Fruit fly (Drosophila melanogaster) whole organism: ENCODE results near the gene pnt.

ENCODE experiments used
- CG8478 ChIP-seq: fragments of >200 bp; optimal IDR thresholded peaks from 2 replicates; lab custom pipeline; 2018; ENCODE audit warnings: inconsistent platforms
- Dll ChIP-seq: fragments of >200 bp; optimal IDR thresholded peaks from 2 replicates; lab custom pipeline; 2017
- EcR ChIP-seq, 2 experiments: fragments of >200 bp; optimal IDR thresholded peaks; 2 replicates each; lab custom pipeline; 2017; ENCODE audit warnings: missing biosample characterization in 2 of 2, missing genetic modification characterization in 2 of 2, missing genetic modification reagents in 2 of 2
- pan ChIP-seq: fragments of >200 bp; optimal IDR thresholded peaks from 2 replicates; lab custom pipeline; 2017
- psq ChIP-seq: fragments of >200 bp; optimal IDR thresholded peaks from 2 replicates; lab custom pipeline; 2017
- usp ChIP-seq: fragments of >200 bp; optimal IDR thresholded peaks from 2 replicates; lab custom pipeline; 2017; ENCODE audit warnings: missing biosample characterization, missing genetic modification characterization, mixed read lengths

Gene pnt

dm6 chr3R:23279834-23280233 lies 66.1 kb downstream of the pnt start:
- TF ChIP-seq EcR (GFP tag; optimal IDR thresholded peaks at IDR 0.05; lab: Kevin White, UChicago) (no peak), pan (lab: Kevin White, UChicago) (no peak), psq (lab: Kevin White, UChicago) (no peak), CG8478 (lab: Kevin White, UChicago) (no peak), Dll (no peak), usp (GFP tag; lab: Kevin White, UChicago) (no peak)

DNA sequence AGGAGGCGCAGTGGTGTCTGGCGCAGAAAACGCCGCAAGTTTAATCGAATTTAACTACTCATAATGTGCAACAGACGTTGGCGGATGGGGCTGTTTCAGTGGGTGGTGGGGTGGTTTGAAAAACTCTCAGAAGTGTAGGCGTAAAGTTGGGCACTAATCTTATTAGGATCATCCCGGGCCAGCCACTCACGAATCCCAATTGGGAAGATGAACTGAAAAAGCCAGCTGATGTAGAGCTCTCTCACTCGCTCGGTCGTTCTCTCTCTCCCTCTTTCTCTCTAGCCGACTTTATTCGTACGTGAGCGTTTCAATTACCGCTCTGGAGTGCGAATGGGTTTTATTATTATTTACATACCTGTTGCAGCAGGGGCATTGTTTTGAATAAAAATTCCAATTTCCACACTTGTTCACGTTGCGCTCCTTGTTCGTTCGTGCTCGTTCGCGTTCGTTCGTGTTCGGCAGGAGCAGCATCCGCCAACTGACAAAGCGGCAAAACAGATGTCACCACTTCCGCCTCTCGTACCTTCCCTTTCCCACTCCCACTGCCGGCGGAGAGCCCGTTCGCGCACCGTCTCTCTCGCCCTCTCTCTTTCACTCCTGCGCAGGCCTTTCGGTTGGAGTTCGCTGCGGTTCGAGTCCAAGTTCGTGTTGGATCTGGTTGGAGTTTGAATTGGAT lies 67.1 kb downstream of the pnt start:
- TF ChIP-seq psq (lab: Kevin White, UChicago) (no peak), Dll (no peak), pan (lab: Kevin White, UChicago) (no peak), CG8478 (lab: Kevin White, UChicago) (no peak), EcR (GFP tag; optimal IDR thresholded peaks at IDR 0.05; lab: Kevin White, UChicago) (no peak), usp (GFP tag; lab: Kevin White, UChicago) (no peak)

DNA sequence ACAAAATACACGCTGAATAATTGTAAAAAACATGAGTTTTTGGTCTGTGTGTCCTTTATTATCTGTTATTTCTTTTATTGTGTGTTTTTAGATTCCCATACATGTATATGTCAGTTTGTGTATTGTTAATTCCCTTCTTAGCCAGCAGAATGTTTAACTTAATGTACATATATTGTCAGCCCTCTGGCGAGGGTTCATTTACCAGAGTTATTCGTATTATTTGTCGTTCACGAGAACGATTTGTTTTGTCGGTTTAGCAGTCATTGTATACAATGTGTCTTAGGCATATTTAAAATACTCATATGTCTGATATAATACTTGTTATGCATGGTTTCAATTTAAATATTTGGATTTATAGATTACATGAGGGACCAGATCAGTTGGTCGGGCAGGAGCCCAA lies 85.4 kb downstream of the pnt start:
- TF ChIP-seq usp (GFP tag; lab: Kevin White, UChicago) = no peak
- no peak for TF ChIP-seq EcR (GFP tag; optimal IDR thresholded peaks at IDR 0.05; lab: Kevin White, UChicago)
- TF ChIP-seq psq (lab: Kevin White, UChicago) = no peak
- no peak for TF ChIP-seq pan (lab: Kevin White, UChicago)
- TF ChIP-seq Dll = no peak
- TF ChIP-seq CG8478 (lab: Kevin White, UChicago) = no peak

DNA sequence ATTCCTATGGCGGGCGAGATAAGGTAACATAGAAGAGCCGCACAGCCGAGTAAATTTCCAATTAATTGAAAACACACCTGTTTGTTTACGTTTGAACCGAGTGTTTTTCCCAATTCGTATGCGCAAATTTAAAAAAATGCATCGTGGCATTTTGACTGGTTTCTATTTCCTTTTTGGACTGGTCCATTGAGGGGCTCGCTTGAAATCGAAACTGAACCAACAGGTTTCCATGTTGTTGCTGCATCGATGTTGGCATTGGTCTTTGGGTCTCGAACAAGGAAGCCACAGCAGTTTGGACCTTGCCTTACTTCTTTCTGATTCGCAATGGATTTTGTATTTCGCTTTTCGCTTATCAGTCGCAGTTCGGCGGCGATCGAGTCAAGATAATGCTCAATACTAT lies 87.4 kb downstream of the pnt start:
- no peak for TF ChIP-seq CG8478 (lab: Kevin White, UChicago)
- no peak for TF ChIP-seq usp (GFP tag; lab: Kevin White, UChicago)
- TF ChIP-seq EcR (GFP tag; optimal IDR thresholded peaks at IDR 0.05; lab: Kevin White, UChicago) = no peak
- no peak for TF ChIP-seq psq (lab: Kevin White, UChicago)
- no peak for TF ChIP-seq Dll
- no peak for TF ChIP-seq pan (lab: Kevin White, UChicago)

DNA sequence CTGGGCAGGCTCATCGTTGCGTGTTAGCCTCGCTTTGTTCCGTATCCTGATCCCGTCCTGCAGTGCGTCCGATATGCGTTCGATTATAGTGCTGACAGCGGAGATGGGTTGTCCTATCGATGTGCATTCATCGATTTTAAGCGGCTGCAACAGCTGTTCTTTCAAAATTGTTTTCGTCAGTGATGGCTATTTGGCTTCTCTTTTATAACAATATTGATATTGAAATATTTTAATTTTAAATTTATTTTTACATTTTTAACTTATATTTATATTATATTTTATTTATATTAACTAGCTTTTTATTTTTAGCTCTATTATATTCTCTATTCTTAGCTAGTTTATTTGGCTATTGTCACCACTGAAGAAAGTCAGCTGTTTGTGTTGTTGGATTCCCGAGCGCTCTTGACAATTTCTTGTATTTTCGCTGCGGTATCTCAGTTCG lies 88.0 kb downstream of the pnt start, which contains the start of the genes wda and Pex11c:
TSS of gene wda (minus strand) at position 102 of the 442 bp plus-strand sequence.
TSS of gene Pex11c (plus strand) at position 380 of the 442 bp plus-strand sequence.
- TF ChIP-seq Dll (no peak), usp (GFP tag; lab: Kevin White, UChicago) (no peak), psq (lab: Kevin White, UChicago) (no peak), CG8478 (lab: Kevin White, UChicago) (no peak), pan (lab: Kevin White, UChicago) (no peak), EcR (GFP tag; optimal IDR thresholded peaks at IDR 0.05; lab: Kevin White, UChicago) (no peak)

DNA sequence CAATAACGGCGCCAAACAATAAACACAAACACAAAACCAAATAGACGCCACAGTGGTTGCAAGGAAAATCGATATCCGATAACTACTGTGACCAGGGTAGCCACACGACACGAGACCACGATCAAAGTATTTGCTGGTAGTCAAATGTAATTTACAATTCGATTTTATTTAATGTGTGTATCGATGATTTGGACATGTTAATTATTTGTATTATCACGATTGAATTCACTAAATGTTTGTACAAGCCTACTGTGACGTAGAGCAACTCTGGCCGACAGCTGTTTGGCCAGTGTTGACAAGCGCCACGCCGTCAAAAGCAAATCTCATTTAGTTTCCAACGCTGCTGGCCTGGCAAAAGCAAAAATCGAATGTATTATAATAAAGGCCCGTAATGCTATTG lies 94.7 kb downstream of the pnt start, which contains the start of the genes Rad60 and EloA:
TSS of gene Rad60 (minus strand) at position 222 of the 400 bp plus-strand sequence.
TSS of gene EloA (plus strand) at position 308 of the 400 bp plus-strand sequence.
- TF ChIP-seq psq (lab: Kevin White, UChicago) = no peak
- TF ChIP-seq EcR (GFP tag; optimal IDR thresholded peaks at IDR 0.05; lab: Kevin White, UChicago) = no peak
- TF ChIP-seq CG8478 (lab: Kevin White, UChicago) = no peak
- no peak for TF ChIP-seq pan (lab: Kevin White, UChicago)
- TF ChIP-seq Dll = no peak
- TF ChIP-seq usp (GFP tag; lab: Kevin White, UChicago) = no peak

DNA sequence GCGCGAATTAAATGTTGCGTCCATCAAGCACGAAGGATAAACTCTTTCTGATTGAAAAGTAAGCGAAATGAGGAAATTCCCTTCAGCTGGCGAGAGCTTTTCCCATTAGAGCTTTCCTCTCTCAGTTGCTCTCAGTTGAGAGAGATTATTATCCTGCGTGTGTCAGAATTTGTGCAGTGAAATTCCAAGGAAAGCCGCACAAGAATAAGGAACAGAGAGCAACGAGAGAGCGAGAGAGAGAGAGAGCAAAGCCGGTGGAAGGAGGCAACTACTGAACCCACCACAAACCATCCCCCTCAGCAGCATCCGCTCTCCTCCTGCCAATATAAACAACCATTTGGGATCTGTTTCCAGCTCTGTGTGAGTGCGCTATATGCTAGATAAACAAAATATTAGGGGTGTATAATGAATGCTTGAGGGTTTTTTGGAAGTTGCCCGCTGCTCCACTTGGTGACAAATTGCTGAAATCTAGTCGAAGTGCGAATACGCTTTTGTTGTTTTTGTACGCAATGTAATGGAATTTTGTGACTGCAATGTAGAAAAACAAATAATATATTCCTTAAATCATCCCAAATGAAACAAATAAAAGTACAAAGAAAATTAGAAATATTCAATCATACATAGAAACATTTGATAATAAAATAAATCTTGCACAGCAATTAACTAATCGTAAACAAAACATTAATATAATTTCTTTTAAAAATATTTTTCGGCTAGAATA lies 97.0 kb downstream of the pnt start, which contains the start of gene CG4467:
TSS of gene CG4467 (minus strand) at position 51 of the 721 bp plus-strand sequence.
- TF ChIP-seq CG8478 (lab: Kevin White, UChicago) = no peak
